Worm (Caenorhabditis elegans): Measurements from ENCODE around the gene zfp-1.

The zfp-1 gene

DNA sequence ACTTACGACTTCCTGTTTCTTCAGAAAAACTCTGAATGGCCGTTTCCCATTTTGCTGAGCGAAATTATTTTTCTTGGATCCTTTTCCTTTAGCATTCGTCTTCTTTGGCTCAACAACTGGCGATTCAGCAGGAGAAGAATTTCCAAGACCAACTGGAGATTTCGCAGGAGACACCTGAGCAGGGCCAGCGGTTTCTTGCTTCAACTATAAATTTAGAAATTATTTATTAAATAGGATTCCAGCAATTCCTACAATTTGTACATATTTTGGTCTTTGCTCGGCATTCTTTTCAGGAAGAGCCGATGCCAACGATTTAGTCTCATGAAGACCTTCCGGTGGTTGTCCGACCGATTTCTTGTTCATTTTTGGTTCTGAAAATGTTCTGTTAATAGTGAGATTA is 58.2 kb downstream of the zfp-1 start, which contains the start of gene F44E2.8:
TSS of gene F44E2.8 (minus strand) at position 371 of the 400 bp plus-strand sequence.
- no peak for TF ChIP-seq nhr-47 (tag; optimal IDR thresholded peaks at IDR 0.05)
- no peak for TF ChIP-seq aly-2 (tag; optimal IDR thresholded peaks at IDR 0.05)
- TF ChIP-seq blmp-1 (tag; optimal IDR thresholded peaks at IDR 0.05), result no peak
- no peak for TF ChIP-seq jun-1 (tag; optimal IDR thresholded peaks at IDR 0.05)
- no peak for TF ChIP-seq ceh-63 (GFP tag; optimal IDR thresholded peaks at IDR 0.05)
- TF ChIP-seq nhr-11 (tag; optimal IDR thresholded peaks at IDR 0.05), result no peak
- no peak for TF ChIP-seq tlp-1 (tag; optimal IDR thresholded peaks at IDR 0.05)
- no peak for TF ChIP-seq aha-1 (tag; optimal IDR thresholded peaks at IDR 0.05)
- no peak for TF ChIP-seq alr-1 (tag; optimal IDR thresholded peaks at IDR 0.05; ENCODE audit: borderline replicate concordance)
- TF ChIP-seq nhr-12 (tag; optimal IDR thresholded peaks at IDR 0.05), result no peak
- no peak for TF ChIP-seq nhr-77 (tag; optimal IDR thresholded peaks at IDR 0.05)
- no peak for TF ChIP-seq rnt-1 (tag; optimal IDR thresholded peaks at IDR 0.05)
- no peak for TF ChIP-seq mab-9 (GFP tag; IDR thresholded peaks at IDR 0.05)
- TF ChIP-seq sox-4 (tag; optimal IDR thresholded peaks at IDR 0.05), result no peak
- TF ChIP-seq zag-1 (tag; optimal IDR thresholded peaks at IDR 0.05), result no peak
- TF ChIP-seq sptf-1 (tag; optimal IDR thresholded peaks at IDR 0.05), result no peak
- no peak for TF ChIP-seq ceh-88 (GFP tag; IDR thresholded peaks at IDR 0.05)
- TF ChIP-seq hlh-17 (GFP tag; optimal IDR thresholded peaks at IDR 0.05; ENCODE audit: borderline replicate concordance), result no peak
- no peak for TF ChIP-seq nhr-19 (GFP tag; conservative IDR thresholded peaks at IDR 0.05)
- TF ChIP-seq nhr-71 (tag; optimal IDR thresholded peaks at IDR 0.05), result no peak

DNA sequence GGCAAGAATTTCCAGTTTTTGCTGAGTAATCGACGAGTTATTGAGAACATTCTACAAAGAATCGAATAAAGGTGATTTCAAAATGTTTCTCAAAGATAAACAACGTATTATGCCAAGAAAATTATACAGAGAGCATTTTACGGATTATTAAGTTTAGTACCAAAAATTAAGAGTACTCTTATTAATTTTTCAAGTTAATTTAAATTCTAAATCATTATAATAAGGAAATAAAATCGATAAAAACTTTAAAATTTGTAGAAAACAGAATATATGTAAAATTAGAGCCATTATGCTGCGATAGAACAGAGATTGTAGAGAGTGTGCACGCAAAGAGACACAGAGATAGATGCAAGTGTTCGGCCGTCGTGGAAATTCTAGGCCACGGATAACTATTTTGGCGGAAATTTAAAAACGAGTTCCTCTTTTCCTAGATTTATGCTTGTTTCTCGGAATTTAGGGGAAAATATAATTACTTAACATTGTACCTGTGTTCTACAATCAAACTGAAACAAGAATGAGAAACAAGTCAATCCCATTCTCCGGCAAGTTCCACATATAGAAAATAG is 59.2 kb downstream of the zfp-1 start, which contains the start of gene F44E2.9:
TSS of gene F44E2.9 (minus strand) at position 51 of the 566 bp plus-strand sequence.
- TF ChIP-seq dsc-1 (tag; optimal IDR thresholded peaks at IDR 0.05) (no peak), xbp-1 (tag; optimal IDR thresholded peaks at IDR 0.05) (peak; percentile 65), elt-3 (tag; optimal IDR thresholded peaks at IDR 0.05) (peak in 1 of 6 experiments; percentile 58), nhr-237 (tag; optimal IDR thresholded peaks at IDR 0.05) (no peak), pax-3 (tag; optimal IDR thresholded peaks at IDR 0.05) (peak; percentile 69), snpc-4 (tag; optimal IDR thresholded peaks at IDR 0.05) (peak; percentile 22), nhr-85 (tag) (peak; percentile 81), lin-14 (GFP tag; optimal IDR thresholded peaks at IDR 0.05) (peak; percentile 91), alr-1 (tag; optimal IDR thresholded peaks at IDR 0.05; ENCODE audit: borderline replicate concordance) (no peak), C16A3.4 (tag; optimal IDR thresholded peaks at IDR 0.05) (peak; percentile 39), swsn-7 (tag; optimal IDR thresholded peaks at IDR 0.05) (peak; percentile 69), sox-4 (tag; optimal IDR thresholded peaks at IDR 0.05) (no peak), nhr-71 (tag; optimal IDR thresholded peaks at IDR 0.05) (peak; percentile 80), pag-3 (tag; optimal IDR thresholded peaks at IDR 0.05; ENCODE audit: borderline replicate concordance, insufficient read depth) (no peak), ama-1 (optimal IDR thresholded peaks at IDR 0.05) (no peak), nhr-77 (tag; optimal IDR thresholded peaks at IDR 0.05) (no peak), vab-15 (tag; optimal IDR thresholded peaks at IDR 0.05) (no peak), jun-1 (tag; optimal IDR thresholded peaks at IDR 0.05) (no peak), ceh-63 (GFP tag; optimal IDR thresholded peaks at IDR 0.05) (no peak), lsy-2 (tag; optimal IDR thresholded peaks at IDR 0.05) (peak; percentile 76 to 86), zag-1 (tag; optimal IDR thresholded peaks at IDR 0.05) (no peak), zip-4 (GFP tag; optimal IDR thresholded peaks at IDR 0.05) (no peak), ceh-82 (tag; optimal IDR thresholded peaks at IDR 0.05) (peak; percentile 13 to 75 (median 43)), egl-13 (tag; optimal IDR thresholded peaks at IDR 0.05) (peak; percentile 64), sup-37 (GFP tag; optimal IDR thresholded peaks at IDR 0.05) (no peak), skn-1 (tag; optimal IDR thresholded peaks at IDR 0.05) (peak; percentile 81), ztf-11 (tag; optimal IDR thresholded peaks at IDR 0.05) (peak in 1 of 2 experiments; percentile 78), fkh-4 (tag; optimal IDR thresholded peaks at IDR 0.05; ENCODE audit: borderline replicate concordance) (peak; percentile 69), fos-1 (tag; optimal IDR thresholded peaks at IDR 0.05) (no peak), isw-1 (GFP tag; IDR thresholded peaks at IDR 0.05) (peak; percentile 67), rnt-1 (tag; optimal IDR thresholded peaks at IDR 0.05) (peak; percentile 96), aly-2 (tag; optimal IDR thresholded peaks at IDR 0.05) (no peak), elt-2 (tag; optimal IDR thresholded peaks at IDR 0.05) (peak; percentile 16), nhr-90 (tag; optimal IDR thresholded peaks at IDR 0.05; ENCODE audit: poor library complexity) (peak; percentile 79), nhr-20 (tag; optimal IDR thresholded peaks at IDR 0.05) (peak; percentile 70), fkh-10 (GFP tag; optimal IDR thresholded peaks at IDR 0.05) (peak; percentile 7), ets-5 (GFP tag; IDR thresholded peaks at IDR 0.05) (no peak), aha-1 (tag; optimal IDR thresholded peaks at IDR 0.05) (no peak), hlh-4 (tag; optimal IDR thresholded peaks at IDR 0.05) (no peak)
